Worm (Caenorhabditis elegans) whole organism, young adult: ENCODE measurements around the gene clec-122.

Experiments
- T07F8.4 ChIP-seq: sonication (generic microtip); optimal IDR thresholded peaks from 2 replicates; lab custom pipeline; 2016; ENCODE audit warnings: mild to moderate bottlenecking, missing genetic modification characterization, moderate library complexity, missing compliant biosample characterization
- ama-1 ChIP-seq, 3 experiments: fragments of 150-350 bp in 1 of 3; sonication (generic microtip) in 2 of 3; optimal IDR thresholded peaks; 2 replicates each; lab custom pipeline; 2014 to 2018; ENCODE audit warnings: missing biosample characterization in 2 of 3, missing genetic modification characterization in 2 of 3, missing genetic modification reagents in 2 of 3
- ceh-79 ChIP-seq: sonication (generic microtip); optimal IDR thresholded peaks from 2 replicates; lab custom pipeline; 2017; ENCODE audit warnings: mild to moderate bottlenecking, missing genetic modification characterization, missing compliant biosample characterization
- chd-7 ChIP-seq: sonication (generic microtip); optimal IDR thresholded peaks from 2 replicates; lab custom pipeline; 2016; ENCODE audit warnings: mild to moderate bottlenecking, missing genetic modification characterization, moderate library complexity, missing compliant biosample characterization
- dpl-1 ChIP-seq: fragments of 150-350 bp; optimal IDR thresholded peaks from 2 replicates; lab custom pipeline; 2014; ENCODE audit warnings: missing biosample characterization, missing genetic modification reagents, missing genetic modification characterization
- let-607 ChIP-seq, 2 experiments: fragments of 200-800 bp in 1 of 2; sonication (Bioruptor generic) in 1 of 2; sonication (generic microtip) in 1 of 2; optimal IDR thresholded peaks; 2 replicates each; lab custom pipeline; 2016 to 2018; ENCODE audit warnings: mild to moderate bottlenecking in 2 of 2, missing compliant biosample characterization in 2 of 2, missing genetic modification characterization in 2 of 2, moderate library complexity in 2 of 2, missing genotype in 1 of 2
- snpc-4 ChIP-seq, 5 experiments: fragments of 150-350 bp in 1 of 5; sonication (generic microtip) in 4 of 5; optimal IDR thresholded peaks; 2 replicates each; lab custom pipeline; 2014 to 2018; ENCODE audit warnings: missing genetic modification characterization in 5 of 5, missing biosample characterization in 3 of 5, antibody characterized with exemption in 2 of 5, mild to moderate bottlenecking in 2 of 5, missing compliant biosample characterization in 2 of 5, missing genotype in 2 of 5, moderate library complexity in 2 of 5, missing genetic modification reagents in 1 of 5

- TF ChIP-seq dpl-1 (GFP tag; lab: Kevin White, UChicago) (no peak), ama-1 (optimal IDR thresholded peaks at IDR 0.05; lab: Kevin White, UChicago) (no peak), ama-1 (GFP tag; optimal IDR thresholded peaks at IDR 0.05; lab: Kevin White, UChicago) (no peak), ceh-79 (tag; lab: Kevin White, UChicago) (no peak), T07F8.4 (tag; lab: Kevin White, UChicago) (no peak), snpc-4 (GFP tag; optimal IDR thresholded peaks at IDR 0.05; lab: Kevin White, UChicago) (peak; percentile 81), snpc-4 (tag; optimal IDR thresholded peaks at IDR 0.05; lab: Kevin White, UChicago) (peak; percentile 35 to 94 (median 86)), let-607 (tag; optimal IDR thresholded peaks at IDR 0.05; lab: Kevin White, UChicago) (no peak), chd-7 (tag; lab: Kevin White, UChicago) (no peak)
These were observed 7.4 kb downstream of the clec-122 start for ce11 chrII:3113289-3113688.
